Fruit fly (Drosophila melanogaster) whole organism, embryonic: Measurements from ENCODE around the gene D1.

Source experiments
- Asciz ChIP-seq: fragments of 200-800 bp; sonication (Bioruptor generic); optimal IDR thresholded peaks from 2 replicates; lab custom pipeline; 2017; ENCODE audit warnings: missing biosample characterization, mild to moderate bottlenecking, missing genetic modification characterization, missing genetic modification reagents
- CG11085 ChIP-seq: fragments of 200-800 bp; sonication (Bioruptor generic); IDR thresholded peaks from 2 replicates; pipeline ENCODE4 v1.3.6; 2022; ENCODE audit warnings: missing biosample characterization, missing genetic modification characterization
- CG11247 ChIP-seq: fragments of 200-800 bp; sonication (Bioruptor generic); IDR thresholded peaks from 2 replicates; pipeline ENCODE4 v1.3.6; 2022; ENCODE audit warnings: missing biosample characterization, missing genetic modification characterization
- CG11696 ChIP-seq: fragments of 200-800 bp; sonication (Bioruptor generic); IDR thresholded peaks from 2 replicates; pipeline ENCODE4 v1.3.6; 2022; ENCODE audit warnings: missing biosample characterization, missing genetic modification characterization
- CG12236 ChIP-seq: fragments of 200-800 bp; sonication (Bioruptor generic); optimal IDR thresholded peaks from 2 replicates; lab custom pipeline; 2016; ENCODE audit warnings: missing biosample characterization, missing genetic modification characterization
- CG13424 ChIP-seq: fragments of 200-800 bp; sonication (Bioruptor generic); optimal IDR thresholded peaks from 2 replicates; lab custom pipeline; 2019; ENCODE audit warnings: missing biosample characterization, mild to moderate bottlenecking, missing genetic modification characterization, moderate library complexity
- CG14441 ChIP-seq: fragments of 200-800 bp; sonication (Bioruptor generic); IDR thresholded peaks from 2 replicates; pipeline ENCODE4 v1.3.6; 2022; ENCODE audit warnings: missing biosample characterization, missing genetic modification characterization
- CG14965 ChIP-seq: fragments of 200-800 bp; sonication (Bioruptor generic); optimal IDR thresholded peaks from 2 replicates; lab custom pipeline; 2016; ENCODE audit warnings: missing biosample characterization, missing genetic modification characterization, borderline replicate concordance
- CG1647 ChIP-seq: fragments of 200-800 bp; sonication (Bioruptor generic); optimal IDR thresholded peaks from 3 replicates; lab custom pipeline; 2016; ENCODE audit warnings: missing biosample characterization, missing genetic modification characterization
- CG17328 ChIP-seq: fragments of 200-800 bp; sonication (Bioruptor generic); IDR thresholded peaks from 2 replicates; pipeline ENCODE4 v1.3.6; 2022; ENCODE audit warnings: missing biosample characterization, missing genetic modification characterization
- CG2875 ChIP-seq: fragments of 200-800 bp; sonication (Bioruptor generic); optimal IDR thresholded peaks from 2 replicates; lab custom pipeline; 2017; ENCODE audit warnings: missing biosample characterization, mild to moderate bottlenecking, missing genetic modification characterization, missing genetic modification reagents
- CG4360 ChIP-seq: fragments of 200-800 bp; sonication (Bioruptor generic); IDR thresholded peaks from 2 replicates; pipeline ENCODE4 v1.3.6; 2022; ENCODE audit warnings: missing biosample characterization, missing genetic modification characterization
- CG4820 ChIP-seq: fragments of 200-800 bp; sonication (Bioruptor generic); optimal IDR thresholded peaks from 3 replicates; lab custom pipeline; 2016; ENCODE audit warnings: missing biosample characterization, missing genetic modification characterization
- CG6689 ChIP-seq: fragments of 200-800 bp; sonication (Bioruptor generic); IDR thresholded peaks from 2 replicates; pipeline ENCODE4 v1.3.6; 2022; ENCODE audit warnings: missing biosample characterization, missing genetic modification characterization
- CG7745 ChIP-seq: fragments of 200-800 bp; sonication (Bioruptor generic); optimal IDR thresholded peaks from 2 replicates; lab custom pipeline; 2018; ENCODE audit warnings: missing biosample characterization, mild to moderate bottlenecking, missing genetic modification characterization, moderate library complexity
- CG8388 ChIP-seq: fragments of 200-800 bp; sonication (Bioruptor generic); optimal IDR thresholded peaks from 2 replicates; lab custom pipeline; 2019; ENCODE audit warnings: missing biosample characterization, mild to moderate bottlenecking, missing genetic modification characterization, moderate library complexity
- CG9876 ChIP-seq: fragments of 200-800 bp; sonication (Bioruptor generic); optimal IDR thresholded peaks from 2 replicates; lab custom pipeline; 2016; ENCODE audit warnings: missing biosample characterization, missing genetic modification characterization
- CG9932 ChIP-seq: fragments of 200-800 bp; sonication (Bioruptor generic); IDR thresholded peaks from 2 replicates; pipeline ENCODE4 v1.3.6; 2022; ENCODE audit warnings: missing biosample characterization, missing genetic modification characterization
- CHES-1-like ChIP-seq: fragments of 200-800 bp; sonication (Bioruptor generic); optimal IDR thresholded peaks from 2 replicates; lab custom pipeline; 2016; ENCODE audit warnings: missing biosample characterization, missing genetic modification characterization
- D19A ChIP-seq: fragments of 200-800 bp; optimal IDR thresholded peaks from 3 replicates; lab custom pipeline; 2019; ENCODE audit warnings: missing biosample characterization, mild to moderate bottlenecking, missing genetic modification characterization, moderate library complexity
- Doc3 ChIP-seq: fragments of 200-800 bp; sonication (Bioruptor generic); IDR thresholded peaks from 3 replicates; pipeline ENCODE4 v1.3.6; 2022; ENCODE audit warnings: missing biosample characterization, missing genetic modification characterization; ENCODE audit not compliant: partially characterized antibody
- Hr3 ChIP-seq: fragments of 200-800 bp; sonication (Bioruptor generic); optimal IDR thresholded peaks from 3 replicates; lab custom pipeline; 2016; ENCODE audit warnings: missing biosample characterization, missing genetic modification characterization
- Max ChIP-seq: fragments of 200-800 bp; sonication (Bioruptor generic); optimal IDR thresholded peaks from 2 replicates; lab custom pipeline; 2016; ENCODE audit warnings: missing biosample characterization, mild to moderate bottlenecking, missing genetic modification characterization
- Neu2 ChIP-seq: fragments of 200-800 bp; sonication (Bioruptor generic); optimal IDR thresholded peaks from 3 replicates; lab custom pipeline; 2016; ENCODE audit warnings: missing biosample characterization, missing genetic modification characterization, borderline replicate concordance
- Sox100B ChIP-seq: fragments of 200-800 bp; sonication (Bioruptor generic); optimal IDR thresholded peaks from 3 replicates; lab custom pipeline; 2018; ENCODE audit warnings: missing biosample characterization, mild to moderate bottlenecking, missing genetic modification characterization
- Sry-β ChIP-seq: fragments of 200-800 bp; sonication (Bioruptor generic); optimal IDR thresholded peaks from 2 replicates; lab custom pipeline; 2018; ENCODE audit warnings: missing biosample characterization, mild to moderate bottlenecking, missing genetic modification characterization, moderate library complexity
- ab ChIP-seq: fragments of 200-800 bp; sonication (Bioruptor generic); optimal IDR thresholded peaks from 2 replicates; lab custom pipeline; 2016; ENCODE audit warnings: missing biosample characterization, missing genetic modification characterization
- ara ChIP-seq: fragments of 200-800 bp; sonication (Bioruptor generic); IDR thresholded peaks from 2 replicates; pipeline ENCODE4 v1.3.6; 2022; ENCODE audit warnings: missing biosample characterization, missing genetic modification characterization
- bsh ChIP-seq, 2 experiments: fragments of 200-800 bp; sonication (Bioruptor generic); optimal IDR thresholded peaks; 2 replicates each; lab custom pipeline; 2017 to 2018; ENCODE audit warnings: mild to moderate bottlenecking in 2 of 2, missing biosample characterization in 2 of 2, missing genetic modification characterization in 2 of 2, moderate library complexity in 1 of 2
- cato ChIP-seq: fragments of 200-800 bp; sonication (Bioruptor generic); optimal IDR thresholded peaks from 2 replicates; lab custom pipeline; 2016; ENCODE audit warnings: missing biosample characterization, missing genetic modification characterization, borderline replicate concordance
- cg ChIP-seq: fragments of 200-800 bp; sonication (Bioruptor generic); optimal IDR thresholded peaks from 3 replicates; lab custom pipeline; 2019; ENCODE audit warnings: missing biosample characterization, mild to moderate bottlenecking, missing genetic modification characterization, moderate library complexity
- gce ChIP-seq: fragments of 200-800 bp; sonication (Bioruptor generic); IDR thresholded peaks from 3 replicates; pipeline ENCODE4 v1.3.6; 2022; ENCODE audit warnings: missing biosample characterization, missing genetic modification characterization
- gsb-n ChIP-seq: fragments of 200-800 bp; sonication (Bioruptor generic); optimal IDR thresholded peaks from 3 replicates; lab custom pipeline; 2018; ENCODE audit warnings: missing biosample characterization, mild to moderate bottlenecking, missing genetic modification characterization
- hbn ChIP-seq: fragments of 200-800 bp; sonication (Bioruptor generic); IDR thresholded peaks from 2 replicates; pipeline ENCODE4 v1.3.6; 2022; ENCODE audit warnings: missing biosample characterization, missing genetic modification characterization; ENCODE audit not compliant: partially characterized antibody
- lola ChIP-seq, 3 experiments: fragments of >200 bp in 2 of 3; fragments of 200-800 bp in 1 of 3; sonication (Bioruptor generic) in 1 of 3; optimal IDR thresholded peaks; 2 replicates each; lab custom pipeline; 2017 to 2019; ENCODE audit warnings: missing biosample characterization in 3 of 3, missing genetic modification characterization in 3 of 3, mild to moderate bottlenecking in 1 of 3, moderate library complexity in 1 of 3
- lov ChIP-seq, 2 experiments: fragments of 200-800 bp in 1 of 2; fragments of >200 bp in 1 of 2; sonication (Bioruptor generic) in 1 of 2; IDR thresholded peaks in 1 of 2; optimal IDR thresholded peaks in 1 of 2; 2 replicates in 1 of 2; 3 replicates in 1 of 2; pipeline versions ENCODE4 v1.3.6 to Lab custom; 2017 to 2022; ENCODE audit warnings: missing biosample characterization in 1 of 2, missing genetic modification characterization in 1 of 2
- nmo ChIP-seq: fragments of 200-800 bp; sonication (Bioruptor generic); optimal IDR thresholded peaks from 2 replicates; lab custom pipeline; 2018; ENCODE audit warnings: missing biosample characterization, mild to moderate bottlenecking, missing genetic modification characterization, moderate library complexity
- pzg ChIP-seq: fragments of 200-800 bp; sonication (Bioruptor generic); optimal IDR thresholded peaks from 3 replicates; lab custom pipeline; 2018; ENCODE audit warnings: missing biosample characterization, mild to moderate bottlenecking, missing genetic modification characterization, moderate library complexity
- sens ChIP-seq: fragments of 200-800 bp; sonication (Bioruptor generic); peaks from one replicate; lab custom pipeline; 2016; ENCODE audit warnings: missing biosample characterization, missing genetic modification characterization
- tup ChIP-seq: fragments of 200-800 bp; sonication (Bioruptor generic); optimal IDR thresholded peaks from 2 replicates; lab custom pipeline; 2016; ENCODE audit warnings: missing biosample characterization, mild to moderate bottlenecking, missing genetic modification characterization, moderate library complexity
- tx ChIP-seq: fragments of 200-800 bp; sonication (Bioruptor generic); optimal IDR thresholded peaks from 2 replicates; lab custom pipeline; 2016; ENCODE audit warnings: missing biosample characterization, missing genetic modification characterization
- unpg ChIP-seq: fragments of 200-800 bp; sonication (Bioruptor generic); optimal IDR thresholded peaks from 3 replicates; lab custom pipeline; 2018; ENCODE audit warnings: missing biosample characterization, mild to moderate bottlenecking, missing genetic modification characterization, moderate library complexity
- vfl ChIP-seq: fragments of 200-800 bp; sonication (Bioruptor generic); optimal IDR thresholded peaks from 2 replicates; lab custom pipeline; 2016; ENCODE audit warnings: missing biosample characterization, missing genetic modification characterization
- yki ChIP-seq: fragments of >200 bp; optimal IDR thresholded peaks from 3 replicates; lab custom pipeline; 2018

The D1 gene

dm6 chr3R:9246879-9247621, 6.6 kb upstream of the D1 start (continued):
- no peak for TF ChIP-seq CG11247 (GFP tag; lab: Robert Waterston, UW)
- peak; percentile 79 for TF ChIP-seq Asciz (GFP tag; lab: Kevin White, UChicago)
- TF ChIP-seq CG17328 (GFP tag; lab: Robert Waterston, UW): peak; percentile 71
- no peak for TF ChIP-seq Neu2 (GFP tag; lab: Kevin White, UChicago)
- no peak for TF ChIP-seq cato (GFP tag; lab: Kevin White, UChicago)
- TF ChIP-seq ara: peak; percentile 65
- no peak for TF ChIP-seq CG11696 (GFP tag; lab: Robert Waterston, UW)
- no peak for TF ChIP-seq cg (GFP tag; lab: Kevin White, UChicago)
- no peak for TF ChIP-seq CHES-1-like (GFP tag; lab: Kevin White, UChicago)
- TF ChIP-seq pzg: no peak
- TF ChIP-seq Max: peak; percentile 23
- TF ChIP-seq ab (GFP tag; lab: Kevin White, UChicago): no peak
- peak; percentile 65 for TF ChIP-seq CG4820 (GFP tag; lab: Kevin White, UChicago)
- peak; percentile 76 for TF ChIP-seq unpg (GFP tag; lab: Kevin White, UChicago)
- peak; percentile 77 for TF ChIP-seq CG13424 (tag; lab: Kevin White, UChicago)
- TF ChIP-seq, all 482 proteins: peak for 232

- TF ChIP-seq yki (lab: Kevin White, UChicago) (no peak), lola (GFP tag; optimal IDR thresholded peaks at IDR 0.05; lab: Kevin White, UChicago) (peak in 1 of 3 experiments; percentile 59), bsh (GFP tag; optimal IDR thresholded peaks at IDR 0.05; lab: Kevin White, UChicago) (peak in 1 of 2 experiments; percentile 69), tup (GFP tag; lab: Kevin White, UChicago) (no peak), CG6689 (GFP tag; lab: Robert Waterston, UW) (0 out of 2 replicates have a peak, but pooled peaks have one; percentile 13), nmo (GFP tag; lab: Kevin White, UChicago) (peak; percentile 3), CG7745 (tag; lab: Kevin White, UChicago) (peak; percentile 52), D19A (tag; lab: Kevin White, UChicago) (peak; percentile 49)
Measured at dm6 chr3R:9246366-9246765, 5.9 kb upstream of the D1 start, which contains the start of gene CG8420. CG8420 (plus strand) TSS chr3R:9246649.

- TF ChIP-seq Hr3: peak; percentile 64
- TF ChIP-seq Sry-β (GFP tag; lab: Kevin White, UChicago): no peak
- TF ChIP-seq gce (GFP tag; lab: Robert Waterston, UW): no peak
- TF ChIP-seq CG14965 (GFP tag; lab: Kevin White, UChicago): no peak
- TF ChIP-seq tx (GFP tag; lab: Kevin White, UChicago): peak; percentile 29
- TF ChIP-seq CG4360 (GFP tag; lab: Robert Waterston, UW): 0 out of 2 replicates have a peak, but pooled peaks have one; percentile 20
- peak; percentile 76 for TF ChIP-seq CG8388
- TF ChIP-seq CG9932 (GFP tag; lab: Robert Waterston, UW): peak; percentile 79
- peak; percentile 58 for TF ChIP-seq Sox100B
- peak; percentile 91 for TF ChIP-seq hbn (GFP tag; lab: Robert Waterston, UW)
- TF ChIP-seq sens: peak; percentile 96
- TF ChIP-seq vfl: no peak
- no peak for TF ChIP-seq lov (optimal IDR thresholded peaks at IDR 0.05; lab: Kevin White, UChicago)
- 0 out of 3 replicates have a peak, but pooled peaks have one; percentile 55 for TF ChIP-seq lov (GFP tag; IDR thresholded peaks at IDR 0.05; lab: Robert Waterston, UW)
- TF ChIP-seq CG12236 (GFP tag; lab: Kevin White, UChicago): peak; percentile 59
- TF ChIP-seq Doc3: peak; percentile 93
- peak; percentile 34; the same call in 1 of the 2 replicates for TF ChIP-seq CG11085
- peak; percentile 31 for TF ChIP-seq CG2875 (GFP tag; lab: Kevin White, UChicago)
- peak; percentile 77 for TF ChIP-seq gsb-n
- TF ChIP-seq CG7745 (tag; lab: Kevin White, UChicago): no peak
- TF ChIP-seq CG14441 (GFP tag; lab: Robert Waterston, UW): peak; percentile 44
- no peak for TF ChIP-seq CG9876 (GFP tag; lab: Kevin White, UChicago)
- TF ChIP-seq CG1647 (GFP tag; lab: Kevin White, UChicago): peak; percentile 53
Measured at dm6 chr3R:9245576-9246200, 5.2 kb upstream of the D1 start, which contains the start of gene Vps15. Vps15 (minus strand) TSS chr3R:9245869.
